Worm (Caenorhabditis elegans) whole organism, L1 larva: ENCODE results near the gene M04B2.4.

ENCODE experiments used
- C04F5.9 ChIP-seq: sonication (generic microtip); optimal IDR thresholded peaks from 2 replicates; lab custom pipeline; 2016; ENCODE audit warnings: missing genetic modification characterization, missing compliant biosample characterization
- C34B4.2 ChIP-seq: sonication (generic microtip); optimal IDR thresholded peaks from 2 replicates; lab custom pipeline; 2017; ENCODE audit warnings: mild to moderate bottlenecking, missing genetic modification characterization, missing compliant biosample characterization
- alr-1 ChIP-seq: fragments of 200-800 bp; sonication (Bioruptor generic); optimal IDR thresholded peaks from 2 replicates; lab custom pipeline; 2018; ENCODE audit warnings: borderline replicate concordance, mild to moderate bottlenecking, missing genetic modification characterization, missing compliant biosample characterization
- ama-1 ChIP-seq: fragments of 150-350 bp; optimal IDR thresholded peaks from 2 replicates; lab custom pipeline; 2014
- blmp-1 ChIP-seq: fragments of 150-350 bp; optimal IDR thresholded peaks from 2 replicates; lab custom pipeline; 2014; ENCODE audit warnings: missing biosample characterization, missing genetic modification characterization
- ceh-8 ChIP-seq: fragments of 200-800 bp; sonication (Bioruptor generic); optimal IDR thresholded peaks from 2 replicates; lab custom pipeline; 2018; ENCODE audit warnings: mild to moderate bottlenecking, missing genetic modification characterization, moderate library complexity, missing compliant biosample characterization
- ceh-82 ChIP-seq, 3 experiments: fragments of 150-350 bp in 1 of 3; sonication (generic microtip) in 2 of 3; optimal IDR thresholded peaks; 2 replicates each; lab custom pipeline; 2014 to 2017; ENCODE audit warnings: missing biosample characterization in 3 of 3, missing genetic modification characterization in 3 of 3
- ceh-90 ChIP-seq: sonication (generic microtip); optimal IDR thresholded peaks from 2 replicates; lab custom pipeline; 2016; ENCODE audit warnings: missing genetic modification characterization, missing compliant biosample characterization
- ces-1 ChIP-seq: fragments of 150-350 bp; optimal IDR thresholded peaks from 2 replicates; lab custom pipeline; 2014; ENCODE audit warnings: missing biosample characterization, missing genetic modification reagents, missing genetic modification characterization
- dpl-1 ChIP-seq, 3 experiments: fragments of 150-350 bp in 2 of 3; sonication (generic microtip) in 1 of 3; optimal IDR thresholded peaks; 2 replicates each; lab custom pipeline; 2014 to 2017; ENCODE audit warnings: missing biosample characterization in 3 of 3, missing genetic modification characterization in 3 of 3, missing genetic modification reagents in 3 of 3
- efl-1 ChIP-seq, 4 experiments: fragments of 150-350 bp; optimal IDR thresholded peaks in 3 of 4; peaks in 1 of 4; 1 replicate in 1 of 4; 2 replicates in 3 of 4; lab custom pipeline; 2014; ENCODE audit warnings: missing biosample characterization in 2 of 4, missing genetic modification characterization in 2 of 4, missing genetic modification reagents in 2 of 4
- efl-3 ChIP-seq: fragments of 200-800 bp; sonication (Bioruptor generic); optimal IDR thresholded peaks from 2 replicates; lab custom pipeline; 2018; ENCODE audit warnings: mild to moderate bottlenecking, missing genetic modification characterization, missing compliant biosample characterization
- elt-2 ChIP-seq: sonication (generic microtip); optimal IDR thresholded peaks from 2 replicates; lab custom pipeline; 2016; ENCODE audit warnings: missing genetic modification characterization, mild to moderate bottlenecking, inconsistent platforms, missing compliant biosample characterization, missing genetic modification reagents
- elt-3 ChIP-seq, 6 experiments: fragments of 150-350 bp in 1 of 6; sonication (generic microtip); optimal IDR thresholded peaks; 2 replicates each; lab custom pipeline; 2017 to 2018; ENCODE audit warnings: missing biosample characterization in 6 of 6, missing genetic modification characterization in 6 of 6, inconsistent platforms in 1 of 6
- ets-5 ChIP-seq: fragments of 200-800 bp; sonication (Bioruptor generic); IDR thresholded peaks from 2 replicates; pipeline ENCODE4 v1.3.6; 2022; ENCODE audit warnings: missing genetic modification characterization, missing compliant biosample characterization
- fkh-10 ChIP-seq: sonication (generic microtip); optimal IDR thresholded peaks from 2 replicates; lab custom pipeline; 2017; ENCODE audit warnings: missing biosample characterization, missing genetic modification reagents, missing genetic modification characterization
- fos-1 ChIP-seq: fragments of 150-350 bp; optimal IDR thresholded peaks from 2 replicates; lab custom pipeline; 2014; ENCODE audit warnings: missing biosample characterization, missing genetic modification characterization
- grh-1 ChIP-seq: fragments of 200-800 bp; sonication (Bioruptor generic); IDR thresholded peaks from 2 replicates; pipeline ENCODE4 v1.3.6; 2022; ENCODE audit warnings: missing genetic modification reagents, missing genetic modification characterization, missing compliant biosample characterization
- hlh-17 ChIP-seq: fragments of 200-800 bp; sonication (Bioruptor generic); optimal IDR thresholded peaks from 2 replicates; lab custom pipeline; 2018; ENCODE audit warnings: missing genetic modification characterization, mild to moderate bottlenecking, missing compliant biosample characterization, moderate library complexity, borderline replicate concordance
- hlh-4 ChIP-seq: sonication (generic microtip); optimal IDR thresholded peaks from 2 replicates; lab custom pipeline; 2016; ENCODE audit warnings: mild to moderate bottlenecking, missing genetic modification characterization, missing compliant biosample characterization
- hpl-2 ChIP-seq: fragments of 150-350 bp; optimal IDR thresholded peaks from 2 replicates; lab custom pipeline; 2014; ENCODE audit warnings: missing biosample characterization, missing genetic modification reagents, missing genetic modification characterization
- irx-1 ChIP-seq: sonication (generic microtip); optimal IDR thresholded peaks from 2 replicates; lab custom pipeline; 2016; ENCODE audit warnings: missing genetic modification characterization, missing compliant biosample characterization
- isw-1 ChIP-seq: fragments of 200-800 bp; sonication (Bioruptor generic); IDR thresholded peaks from 2 replicates; pipeline ENCODE4 v1.3.6; 2022; ENCODE audit warnings: missing genetic modification characterization, missing compliant biosample characterization
- jun-1 ChIP-seq: fragments of 150-350 bp; optimal IDR thresholded peaks from 2 replicates; lab custom pipeline; 2014; ENCODE audit warnings: missing biosample characterization, missing genetic modification reagents, missing genetic modification characterization
- lin-13 ChIP-seq: fragments of 150-350 bp; optimal IDR thresholded peaks from 2 replicates; lab custom pipeline; 2014; ENCODE audit warnings: missing biosample characterization, missing genetic modification reagents, missing genetic modification characterization
- lin-14 ChIP-seq: fragments of 200-800 bp; sonication (Bioruptor generic); optimal IDR thresholded peaks from 2 replicates; lab custom pipeline; 2018; ENCODE audit warnings: mild to moderate bottlenecking, missing genetic modification characterization, moderate library complexity, missing compliant biosample characterization
- lin-35 ChIP-seq, 2 experiments: fragments of 150-350 bp; optimal IDR thresholded peaks; 2 replicates each; lab custom pipeline; 2014; ENCODE audit warnings: missing biosample characterization in 2 of 2, missing genetic modification characterization in 2 of 2, missing genetic modification reagents in 2 of 2
- lsy-2 ChIP-seq, 2 experiments: fragments of 150-350 bp; optimal IDR thresholded peaks; 2 replicates each; lab custom pipeline; 2014; ENCODE audit warnings: missing biosample characterization in 2 of 2, missing genetic modification characterization in 2 of 2
- mdl-1 ChIP-seq, 2 experiments: fragments of 150-350 bp; optimal IDR thresholded peaks; 2 replicates each; lab custom pipeline; 2014 to 2017; ENCODE audit warnings: missing biosample characterization in 2 of 2, missing genetic modification characterization in 2 of 2, inconsistent platforms in 1 of 2
- mef-2 ChIP-seq: fragments of 150-350 bp; optimal IDR thresholded peaks from 2 replicates; lab custom pipeline; 2014; ENCODE audit warnings: missing biosample characterization, missing genetic modification characterization
- nhr-11 ChIP-seq: fragments of 150-350 bp; optimal IDR thresholded peaks from 2 replicates; lab custom pipeline; 2014; ENCODE audit warnings: missing biosample characterization, missing genetic modification characterization
- nhr-19 ChIP-seq: fragments of 200-800 bp; sonication (Bioruptor generic); conservative IDR thresholded peaks from 2 replicates; pipeline ENCODE4 v1.3.6; 2022; ENCODE audit warnings: missing genetic modification characterization, missing compliant biosample characterization
- nhr-71 ChIP-seq: sonication (generic microtip); optimal IDR thresholded peaks from 2 replicates; lab custom pipeline; 2016; ENCODE audit warnings: mild to moderate bottlenecking, missing genetic modification characterization, moderate library complexity, missing compliant biosample characterization
- nhr-85 ChIP-seq: sonication (generic microtip); peaks from one replicate; lab custom pipeline; 2016; ENCODE audit warnings: missing genetic modification characterization, inconsistent platforms, missing compliant biosample characterization
- nhr-90 ChIP-seq: sonication (generic microtip); optimal IDR thresholded peaks from 2 replicates; lab custom pipeline; 2016; ENCODE audit warnings: mild to moderate bottlenecking, missing genetic modification characterization, missing compliant biosample characterization; ENCODE audit not compliant: poor library complexity
- pag-3 ChIP-seq: sonication (generic microtip); optimal IDR thresholded peaks from 2 replicates; lab custom pipeline; 2017; ENCODE audit warnings: missing genetic modification characterization, mild to moderate bottlenecking, missing compliant biosample characterization, antibody characterized with exemption, borderline replicate concordance; ENCODE audit not compliant: insufficient read depth
- skn-1 ChIP-seq: fragments of 150-350 bp; optimal IDR thresholded peaks from 2 replicates; lab custom pipeline; 2014; ENCODE audit warnings: missing biosample characterization, missing genetic modification characterization
- sox-4 ChIP-seq: sonication (generic microtip); optimal IDR thresholded peaks from 2 replicates; lab custom pipeline; 2016; ENCODE audit warnings: missing genetic modification characterization, missing compliant biosample characterization
- sup-37 ChIP-seq: fragments of 200-800 bp; sonication (Bioruptor generic); optimal IDR thresholded peaks from 2 replicates; lab custom pipeline; 2018; ENCODE audit warnings: mild to moderate bottlenecking, missing genetic modification characterization, missing compliant biosample characterization
- swsn-7 ChIP-seq: sonication (generic microtip); optimal IDR thresholded peaks from 2 replicates; lab custom pipeline; 2016; ENCODE audit warnings: missing genetic modification characterization, missing compliant biosample characterization
- unc-130 ChIP-seq: fragments of 150-350 bp; optimal IDR thresholded peaks from 2 replicates; lab custom pipeline; 2017; ENCODE audit warnings: missing biosample characterization, missing genetic modification characterization, inconsistent platforms
- unc-30 ChIP-seq: sonication (generic microtip); optimal IDR thresholded peaks from 2 replicates; lab custom pipeline; 2017; ENCODE audit warnings: missing biosample characterization, missing genetic modification characterization
- unc-62 ChIP-seq: fragments of 150-350 bp; optimal IDR thresholded peaks from 2 replicates; lab custom pipeline; 2014; ENCODE audit warnings: missing biosample characterization, missing genetic modification reagents, missing genetic modification characterization
- xbp-1 ChIP-seq: sonication (generic microtip); optimal IDR thresholded peaks from 2 replicates; lab custom pipeline; 2016; ENCODE audit warnings: missing genetic modification characterization, missing compliant biosample characterization
- zag-1 ChIP-seq: fragments of 150-350 bp; optimal IDR thresholded peaks from 2 replicates; lab custom pipeline; 2014; ENCODE audit warnings: missing biosample characterization, missing genetic modification characterization
- ztf-4 ChIP-seq: fragments of 150-350 bp; optimal IDR thresholded peaks from 2 replicates; lab custom pipeline; 2014; ENCODE audit warnings: missing biosample characterization, missing genetic modification characterization

Gene M04B2.4

DNA sequence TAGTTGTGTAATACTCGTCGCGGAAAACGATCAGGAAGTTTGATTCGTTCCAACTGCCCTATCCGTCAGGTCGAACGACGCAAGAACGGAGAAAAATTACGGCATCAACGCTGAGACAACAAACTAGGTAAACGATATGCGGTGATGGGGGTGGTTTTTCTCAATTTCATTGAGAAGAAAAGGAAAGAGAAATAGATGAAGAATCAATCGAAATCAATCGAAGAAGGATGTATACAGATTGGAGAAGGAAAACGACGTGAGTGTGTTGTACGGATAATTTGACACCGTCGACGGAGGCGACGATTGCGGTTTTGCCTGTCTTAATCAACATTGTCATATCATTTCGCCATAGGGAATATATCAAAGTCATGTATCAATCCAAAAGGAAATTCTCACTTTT lies 26.9 kb downstream of the M04B2.4 start (continued):
- TF ChIP-seq nhr-11: no peak
- peak in 1 of 6 experiments; percentile 71 for TF ChIP-seq elt-3 (tag; optimal IDR thresholded peaks at IDR 0.05; lab: Kevin White, UChicago)
- no peak for TF ChIP-seq isw-1 (GFP tag; lab: Robert Waterston, UW)
- TF ChIP-seq swsn-7 (tag; lab: Kevin White, UChicago): no peak
- no peak for TF ChIP-seq sup-37 (GFP tag; lab: Kevin White, UChicago)
- no peak for TF ChIP-seq unc-30 (tag; lab: Kevin White, UChicago)
- no peak for TF ChIP-seq unc-62 (GFP tag; lab: Kevin White, UChicago)
- no peak for TF ChIP-seq pag-3

DNA sequence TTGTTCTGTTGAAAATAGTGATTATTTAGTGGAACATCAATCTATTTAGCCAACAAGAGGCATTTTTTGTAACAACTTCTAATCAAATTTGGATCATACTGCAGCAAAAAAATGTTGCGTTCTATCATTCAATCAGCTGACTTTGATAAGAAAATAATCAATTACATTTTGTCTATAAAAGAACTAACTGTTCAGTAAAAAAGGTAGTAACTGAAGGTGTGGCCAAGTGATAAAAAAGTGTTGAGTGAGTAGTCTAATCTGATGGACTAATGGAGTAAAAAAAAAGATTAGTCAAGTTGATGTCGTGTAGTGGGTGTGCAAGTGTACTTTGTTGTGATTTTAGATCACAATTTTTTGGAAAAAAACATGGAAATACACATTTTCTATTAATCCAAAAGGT lies 28.5 kb downstream of the M04B2.4 start:
- peak; percentile 57 for TF ChIP-seq nhr-85 (tag; lab: Kevin White, UChicago)
- TF ChIP-seq alr-1 (tag; lab: Kevin White, UChicago): no peak
- no peak for TF ChIP-seq efl-1 (optimal IDR thresholded peaks at IDR 0.05; lab: Kevin White, UChicago)
- peak in 1 of 2 experiments; percentile 80 for TF ChIP-seq efl-1 (GFP tag; optimal IDR thresholded peaks at IDR 0.05 in 1 of 2; lab: Kevin White, UChicago)
- no peak for TF ChIP-seq lin-13 (GFP tag; lab: Kevin White, UChicago)
- TF ChIP-seq lin-35 (GFP tag; optimal IDR thresholded peaks at IDR 0.05; lab: Kevin White, UChicago): peak in 1 of 2 experiments; percentile 6
- TF ChIP-seq elt-3 (tag; optimal IDR thresholded peaks at IDR 0.05; lab: Kevin White, UChicago): peak in 2 of 6 experiments; percentile 1 to 61
- no peak for TF ChIP-seq C04F5.9 (tag; lab: Kevin White, UChicago)

DNA sequence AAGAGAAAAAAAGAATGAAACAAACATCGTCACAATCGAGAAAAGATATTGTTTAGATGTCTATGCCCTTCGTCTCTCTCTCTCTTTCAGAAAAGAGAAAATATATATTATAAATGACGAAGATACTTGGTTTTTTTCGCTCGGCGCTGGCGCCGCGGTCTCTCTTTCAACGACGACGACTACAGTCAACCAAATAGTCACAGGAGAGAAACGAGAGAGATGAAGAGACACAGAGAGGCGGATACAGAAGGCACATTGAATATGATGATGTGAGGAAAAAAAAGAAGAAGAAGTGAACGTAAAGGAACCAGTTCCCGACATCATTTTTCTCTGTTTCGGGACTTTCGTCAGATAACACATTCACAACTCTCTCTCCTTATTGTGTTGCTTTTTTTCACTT lies 29.4 kb downstream of the M04B2.4 start:
- TF ChIP-seq nhr-85 (tag; lab: Kevin White, UChicago) (peak; percentile 98), unc-30 (tag; lab: Kevin White, UChicago) (no peak), zag-1 (tag; lab: Kevin White, UChicago) (no peak), ets-5 (GFP tag; lab: Robert Waterston, UW) (no peak), sup-37 (GFP tag; lab: Kevin White, UChicago) (no peak), grh-1 (peak; percentile 46; the same call in 1 of the 2 replicates), fos-1 (tag; lab: Kevin White, UChicago) (no peak), nhr-19 (GFP tag; lab: Robert Waterston, UW) (peak; percentile 36; the same call in 1 of the 2 replicates), fkh-10 (GFP tag; lab: Kevin White, UChicago) (no peak), xbp-1 (tag; lab: Kevin White, UChicago) (no peak), sox-4 (tag; lab: Kevin White, UChicago) (no peak), irx-1 (no peak), mdl-1 (tag; optimal IDR thresholded peaks at IDR 0.05; lab: Kevin White, UChicago) (no peak), lsy-2 (tag; optimal IDR thresholded peaks at IDR 0.05; lab: Kevin White, UChicago) (peak in 1 of 2 experiments; percentile 60), C34B4.2 (tag; lab: Kevin White, UChicago) (no peak), lin-14 (GFP tag; lab: Kevin White, UChicago) (peak; percentile 85), blmp-1 (tag; lab: Kevin White, UChicago) (peak; percentile 94), nhr-71 (peak; percentile 74), dpl-1 (GFP tag; optimal IDR thresholded peaks at IDR 0.05; lab: Kevin White, UChicago) (peak in 1 of 3 experiments; percentile 3), efl-3 (GFP tag; lab: Kevin White, UChicago) (no peak), ceh-82 (tag; optimal IDR thresholded peaks at IDR 0.05; lab: Kevin White, UChicago) (no peak), unc-130 (no peak), hpl-2 (no peak), ama-1 (lab: Kevin White, UChicago) (no peak), ztf-4 (tag; lab: Kevin White, UChicago) (no peak), ces-1 (no peak), ceh-90 (tag; lab: Kevin White, UChicago) (no peak), ceh-8 (GFP tag; lab: Kevin White, UChicago) (no peak), isw-1 (GFP tag; lab: Robert Waterston, UW) (no peak), C04F5.9 (tag; lab: Kevin White, UChicago) (no peak), nhr-11 (no peak), lin-13 (GFP tag; lab: Kevin White, UChicago) (no peak), elt-2 (no peak), hlh-4 (tag; lab: Kevin White, UChicago) (no peak), nhr-90 (tag; lab: Kevin White, UChicago) (peak; percentile 69), hlh-17 (GFP tag; lab: Kevin White, UChicago) (no peak), mef-2 (tag; lab: Kevin White, UChicago) (no peak), jun-1 (tag; lab: Kevin White, UChicago) (no peak), efl-1 (optimal IDR thresholded peaks at IDR 0.05; lab: Kevin White, UChicago) (peak in 1 of 2 experiments; percentile 0), efl-1 (GFP tag; optimal IDR thresholded peaks at IDR 0.05 in 1 of 2; lab: Kevin White, UChicago) (peak in 1 of 2 experiments; percentile 35), skn-1 (tag; lab: Kevin White, UChicago) (no peak)
